Worm (Caenorhabditis elegans): ENCODE measurements around the gene pcdr-1.

- TF ChIP-seq nhr-11 (tag; optimal IDR thresholded peaks at IDR 0.05) (no peak), unc-62 (GFP tag; optimal IDR thresholded peaks at IDR 0.05 in 1 of 2) (no peak), unc-62 (tag; optimal IDR thresholded peaks at IDR 0.05) (no peak), zfp-2 (tag; optimal IDR thresholded peaks at IDR 0.05) (no peak), ztf-11 (tag; optimal IDR thresholded peaks at IDR 0.05) (no peak), vab-7 (GFP tag; IDR thresholded peaks at IDR 0.05) (no peak), fkh-10 (GFP tag; optimal IDR thresholded peaks at IDR 0.05) (no peak)
Observed at ce11 chrX:15721346-15721745, 54.8 kb downstream of the pcdr-1 start, which contains the start of gene ZK662.5.
